Fruit fly (Drosophila melanogaster) whole organism, embryonic: ENCODE measurements around the gene Iyd.

Source experiments
- Aef1 ChIP-seq: fragments of 200-800 bp; sonication (Bioruptor generic); IDR thresholded peaks from 3 replicates; pipeline ENCODE4 v1.3.6; 2022; ENCODE audit warnings: missing biosample characterization, missing genetic modification characterization
- B-H1 ChIP-seq: fragments of 200-800 bp; sonication (Bioruptor generic); IDR thresholded peaks from 3 replicates; pipeline ENCODE4 v1.3.6; 2022; ENCODE audit warnings: missing biosample characterization, missing genetic modification characterization
- BtbVII ChIP-seq: fragments of 200-800 bp; sonication (Bioruptor generic); optimal IDR thresholded peaks from 3 replicates; lab custom pipeline; 2017; ENCODE audit warnings: missing biosample characterization, mild to moderate bottlenecking, missing genetic modification characterization
- CG10209 ChIP-seq: fragments of 200-800 bp; sonication (Bioruptor generic); optimal IDR thresholded peaks from 3 replicates; lab custom pipeline; 2017; ENCODE audit warnings: missing biosample characterization, mild to moderate bottlenecking, missing genetic modification characterization, missing genetic modification reagents
- CG10366 ChIP-seq: fragments of 200-800 bp; sonication (Bioruptor generic); IDR thresholded peaks from 2 replicates; pipeline ENCODE4 v1.3.6; 2022; ENCODE audit warnings: missing biosample characterization, missing genetic modification characterization
- CG10431 ChIP-seq: fragments of 200-800 bp; sonication (Bioruptor generic); optimal IDR thresholded peaks from 3 replicates; lab custom pipeline; 2018; ENCODE audit warnings: missing biosample characterization, mild to moderate bottlenecking, missing genetic modification characterization
- CG10959 ChIP-seq: fragments of 200-800 bp; sonication (Bioruptor generic); IDR thresholded peaks from 2 replicates; pipeline ENCODE4 v1.3.6; 2022; ENCODE audit warnings: missing biosample characterization, missing genetic modification characterization
- CG11398 ChIP-seq: fragments of 200-800 bp; sonication (Bioruptor generic); optimal IDR thresholded peaks from 2 replicates; lab custom pipeline; 2016; ENCODE audit warnings: missing biosample characterization, missing genetic modification characterization
- CG11695 ChIP-seq: fragments of 200-800 bp; sonication (Bioruptor generic); IDR thresholded peaks from 3 replicates; pipeline ENCODE4 v1.3.6; 2022; ENCODE audit warnings: missing biosample characterization, missing genetic modification characterization
- CG12219 ChIP-seq: fragments of 200-800 bp; sonication (Bioruptor generic); optimal IDR thresholded peaks from 3 replicates; lab custom pipeline; 2018; ENCODE audit warnings: missing biosample characterization, mild to moderate bottlenecking, missing genetic modification characterization
- CG13424 ChIP-seq: fragments of 200-800 bp; sonication (Bioruptor generic); optimal IDR thresholded peaks from 2 replicates; lab custom pipeline; 2019; ENCODE audit warnings: missing biosample characterization, mild to moderate bottlenecking, missing genetic modification characterization, moderate library complexity
- CG14441 ChIP-seq: fragments of 200-800 bp; sonication (Bioruptor generic); IDR thresholded peaks from 2 replicates; pipeline ENCODE4 v1.3.6; 2022; ENCODE audit warnings: missing biosample characterization, missing genetic modification characterization
- CG1647 ChIP-seq: fragments of 200-800 bp; sonication (Bioruptor generic); optimal IDR thresholded peaks from 3 replicates; lab custom pipeline; 2016; ENCODE audit warnings: missing biosample characterization, missing genetic modification characterization
- CG18476 ChIP-seq: fragments of 200-800 bp; sonication (Bioruptor generic); optimal IDR thresholded peaks from 2 replicates; lab custom pipeline; 2016; ENCODE audit warnings: missing biosample characterization, mild to moderate bottlenecking, missing genetic modification characterization
- CG18599 ChIP-seq: fragments of 200-800 bp; sonication (Bioruptor generic); optimal IDR thresholded peaks from 3 replicates; lab custom pipeline; 2017; ENCODE audit warnings: missing biosample characterization, missing genetic modification characterization, mild to moderate bottlenecking, moderate library complexity, missing genetic modification reagents
- CG2712 ChIP-seq: fragments of 200-800 bp; optimal IDR thresholded peaks from 3 replicates; lab custom pipeline; 2019; ENCODE audit warnings: missing biosample characterization, mild to moderate bottlenecking, missing genetic modification characterization, moderate library complexity
- CG2875 ChIP-seq: fragments of 200-800 bp; sonication (Bioruptor generic); optimal IDR thresholded peaks from 2 replicates; lab custom pipeline; 2017; ENCODE audit warnings: missing biosample characterization, mild to moderate bottlenecking, missing genetic modification characterization, missing genetic modification reagents
- CG31365 ChIP-seq: fragments of 200-800 bp; sonication (Bioruptor generic); optimal IDR thresholded peaks from 2 replicates; lab custom pipeline; 2018; ENCODE audit warnings: missing biosample characterization, mild to moderate bottlenecking, missing genetic modification characterization
- CG32772 ChIP-seq: fragments of 200-800 bp; sonication (Bioruptor generic); IDR thresholded peaks from 2 replicates; pipeline ENCODE4 v1.3.6; 2022; ENCODE audit warnings: missing biosample characterization, missing genetic modification characterization
- CG6272 ChIP-seq: fragments of 200-800 bp; sonication (Bioruptor generic); IDR thresholded peaks from 2 replicates; pipeline ENCODE4 v1.3.6; 2022; ENCODE audit warnings: missing biosample characterization, missing genetic modification characterization
- CG7963 ChIP-seq: fragments of 200-800 bp; sonication (Bioruptor generic); IDR thresholded peaks from 3 replicates; pipeline ENCODE4 v1.3.6; 2022; ENCODE audit warnings: missing biosample characterization, missing genetic modification characterization; ENCODE audit not compliant: partially characterized antibody
- Dfd ChIP-seq, 2 experiments: fragments of >200 bp; optimal IDR thresholded peaks; 2 replicates each; lab custom pipeline; 2017; ENCODE audit warnings: missing biosample characterization in 2 of 2, missing genetic modification characterization in 2 of 2
- H15 ChIP-seq: fragments of 200-800 bp; sonication (Bioruptor generic); IDR thresholded peaks from 3 replicates; pipeline ENCODE4 v1.3.6; 2022; ENCODE audit warnings: missing biosample characterization, missing genetic modification characterization
- HLHmδ ChIP-seq: fragments of 200-800 bp; sonication (Bioruptor generic); optimal IDR thresholded peaks from 2 replicates; lab custom pipeline; 2018; ENCODE audit warnings: missing biosample characterization, mild to moderate bottlenecking, missing genetic modification characterization, moderate library complexity
- Hey ChIP-seq: fragments of 200-800 bp; sonication (Bioruptor generic); optimal IDR thresholded peaks from 3 replicates; lab custom pipeline; 2018; ENCODE audit warnings: missing biosample characterization, mild to moderate bottlenecking, missing genetic modification characterization
- HmgD ChIP-seq: fragments of 200-800 bp; sonication (Bioruptor generic); optimal IDR thresholded peaks from 3 replicates; lab custom pipeline; 2016; ENCODE audit warnings: missing biosample characterization, missing genetic modification characterization
- Lhr ChIP-seq: fragments of 200-800 bp; sonication (Bioruptor generic); optimal IDR thresholded peaks from 3 replicates; lab custom pipeline; 2017; ENCODE audit warnings: mild to moderate bottlenecking, missing biosample characterization, missing genetic modification reagents, missing genetic modification characterization
- Mrtf ChIP-seq: fragments of 200-800 bp; sonication (Bioruptor generic); IDR thresholded peaks from 3 replicates; pipeline ENCODE4 v1.3.6; 2022; ENCODE audit warnings: missing biosample characterization, missing genetic modification characterization
- Nf-YA ChIP-seq: fragments of 200-800 bp; sonication (Bioruptor generic); IDR thresholded peaks from 2 replicates; pipeline ENCODE4 v1.3.6; 2022; ENCODE audit warnings: missing biosample characterization, missing genetic modification characterization
- Poxn ChIP-seq: fragments of 200-800 bp; sonication (Bioruptor generic); IDR thresholded peaks from 2 replicates; pipeline ENCODE4 v1.3.6; 2022; ENCODE audit warnings: missing biosample characterization, missing genetic modification characterization
- Sin3A ChIP-seq: fragments of >200 bp; optimal IDR thresholded peaks from 2 replicates; lab custom pipeline; 2018
- Sry-β ChIP-seq: fragments of 200-800 bp; sonication (Bioruptor generic); optimal IDR thresholded peaks from 2 replicates; lab custom pipeline; 2018; ENCODE audit warnings: missing biosample characterization, mild to moderate bottlenecking, missing genetic modification characterization, moderate library complexity
- Sry-δ ChIP-seq: fragments of 200-800 bp; sonication (Bioruptor generic); optimal IDR thresholded peaks from 2 replicates; lab custom pipeline; 2016; ENCODE audit warnings: missing biosample characterization, missing genetic modification characterization
- Taf1 ChIP-seq: fragments of 200-800 bp; sonication (Bioruptor generic); IDR thresholded peaks from 2 replicates; pipeline ENCODE4 v1.3.6; 2022; ENCODE audit warnings: missing biosample characterization, missing genetic modification characterization
- bbx ChIP-seq: fragments of 200-800 bp; sonication (Bioruptor generic); IDR thresholded peaks from 2 replicates; pipeline ENCODE4 v1.3.6; 2022; ENCODE audit warnings: missing biosample characterization, missing genetic modification characterization; ENCODE audit not compliant: partially characterized antibody
- bsh ChIP-seq, 2 experiments: fragments of 200-800 bp; sonication (Bioruptor generic); optimal IDR thresholded peaks; 2 replicates each; lab custom pipeline; 2017 to 2018; ENCODE audit warnings: mild to moderate bottlenecking in 2 of 2, missing biosample characterization in 2 of 2, missing genetic modification characterization in 2 of 2, moderate library complexity in 1 of 2
- chinmo ChIP-seq: fragments of 200-800 bp; sonication (Bioruptor generic); IDR thresholded peaks from 4 replicates; pipeline ENCODE4 v1.3.6; 2022; ENCODE audit warnings: missing biosample characterization, missing genetic modification characterization; ENCODE audit not compliant: partially characterized antibody
- cwo ChIP-seq: fragments of 200-800 bp; sonication (Bioruptor generic); optimal IDR thresholded peaks from 3 replicates; lab custom pipeline; 2017; ENCODE audit warnings: missing biosample characterization, missing genetic modification characterization, mild to moderate bottlenecking, moderate library complexity, missing genetic modification reagents
- dm ChIP-seq: fragments of 200-800 bp; sonication (Bioruptor generic); optimal IDR thresholded peaks from 3 replicates; lab custom pipeline; 2016; ENCODE audit warnings: missing biosample characterization, missing genetic modification characterization
- dpn ChIP-seq, 2 experiments: fragments of 200-800 bp; sonication (Bioruptor generic); optimal IDR thresholded peaks; 3 replicates each; lab custom pipeline; 2016; ENCODE audit warnings: missing biosample characterization in 2 of 2, missing genetic modification characterization in 2 of 2
- insv ChIP-seq, 2 experiments: fragments of 200-800 bp; sonication (Bioruptor generic); optimal IDR thresholded peaks; 3 replicates each; lab custom pipeline; 2016 to 2018; ENCODE audit warnings: missing biosample characterization in 2 of 2, missing genetic modification characterization in 2 of 2
- inv ChIP-seq: fragments of 200-800 bp; sonication (Bioruptor generic); IDR thresholded peaks from 2 replicates; pipeline ENCODE4 v1.3.6; 2022; ENCODE audit warnings: missing biosample characterization, missing genetic modification characterization; ENCODE audit not compliant: partially characterized antibody
- jing ChIP-seq: fragments of 200-800 bp; sonication (Bioruptor generic); optimal IDR thresholded peaks from 2 replicates; lab custom pipeline; 2018; ENCODE audit warnings: missing biosample characterization, mild to moderate bottlenecking, missing genetic modification characterization
- lab ChIP-seq: fragments of 200-800 bp; sonication (Bioruptor generic); optimal IDR thresholded peaks from 3 replicates; lab custom pipeline; 2017; ENCODE audit warnings: missing biosample characterization, missing genetic modification characterization, mild to moderate bottlenecking, moderate library complexity, missing genetic modification reagents
- nau ChIP-seq: fragments of 200-800 bp; sonication (Bioruptor generic); optimal IDR thresholded peaks from 3 replicates; lab custom pipeline; 2017; ENCODE audit warnings: missing biosample characterization, mild to moderate bottlenecking, missing genetic modification characterization, missing genetic modification reagents
- org-1 ChIP-seq: fragments of 200-800 bp; sonication (Bioruptor generic); optimal IDR thresholded peaks from 2 replicates; lab custom pipeline; 2017; ENCODE audit warnings: missing biosample characterization, missing genetic modification characterization
- seq ChIP-seq: fragments of 200-800 bp; sonication (Bioruptor generic); IDR thresholded peaks from 2 replicates; pipeline ENCODE4 v1.3.6; 2022; ENCODE audit warnings: missing biosample characterization, missing genetic modification characterization
- unc-4 ChIP-seq: fragments of 200-800 bp; sonication (Bioruptor generic); IDR thresholded peaks from 2 replicates; pipeline ENCODE4 v1.3.6; 2022; ENCODE audit warnings: missing biosample characterization, missing genetic modification characterization; ENCODE audit not compliant: partially characterized antibody
- zfh1 ChIP-seq: fragments of 200-800 bp; sonication (Bioruptor generic); IDR thresholded peaks from 3 replicates; pipeline ENCODE4 v1.3.6; 2022; ENCODE audit warnings: missing biosample characterization, missing genetic modification characterization
- zfh2 ChIP-seq: fragments of 200-800 bp; sonication (Bioruptor generic); optimal IDR thresholded peaks from 2 replicates; lab custom pipeline; 2016; ENCODE audit warnings: missing biosample characterization, missing genetic modification characterization

Gene Iyd

dm6 chr3L:11047877-11048276, 48.2 kb downstream of the Iyd start (continued):
- TF ChIP-seq Dfd (GFP tag; optimal IDR thresholded peaks at IDR 0.05; lab: Kevin White, UChicago), result no peak
- TF ChIP-seq CG12219 (GFP tag; lab: Kevin White, UChicago), result peak; percentile 62
- TF ChIP-seq CG2875 (GFP tag; lab: Kevin White, UChicago), result peak; percentile 64
- TF ChIP-seq B-H1, result no peak; the same call in 2 of the 3 replicates
- TF ChIP-seq CG10959, result peak; percentile 81
- no peak for TF ChIP-seq zfh2 (GFP tag; lab: Kevin White, UChicago)
- TF ChIP-seq CG11695 (GFP tag; lab: Robert Waterston, UW), result no peak
- TF ChIP-seq CG31365, result peak; percentile 59
- TF ChIP-seq chinmo (GFP tag; lab: Robert Waterston, UW), result no peak
- peak; percentile 54 for TF ChIP-seq CG1647 (GFP tag; lab: Kevin White, UChicago)
- TF ChIP-seq CG14441 (GFP tag; lab: Robert Waterston, UW), result peak; percentile 72
- no peak for TF ChIP-seq Sin3A
- TF ChIP-seq jing (GFP tag; lab: Kevin White, UChicago), result peak; percentile 45
- TF ChIP-seq zfh1 (GFP tag; lab: Robert Waterston, UW), result peak; percentile 84
- TF ChIP-seq seq, result 0 out of 2 replicates have a peak, but pooled peaks have one; percentile 52
- TF ChIP-seq CG32772 (GFP tag; lab: Robert Waterston, UW), result peak; percentile 80
- no peak for TF ChIP-seq CG7963
- peak; percentile 69 for TF ChIP-seq dm
- peak; percentile 71 for TF ChIP-seq HLHmδ (GFP tag; lab: Kevin White, UChicago)
- peak; percentile 30 for TF ChIP-seq Hey (tag; lab: Kevin White, UChicago)
- TF ChIP-seq bbx, result no peak
- TF ChIP-seq nau (GFP tag; lab: Kevin White, UChicago), result peak; percentile 64
- TF ChIP-seq CG18599 (GFP tag; lab: Kevin White, UChicago), result no peak
- TF ChIP-seq Poxn, result no peak
- TF ChIP-seq dpn (GFP tag; optimal IDR thresholded peaks at IDR 0.05; lab: Kevin White, UChicago), result peak; percentile 79 to 85
- TF ChIP-seq inv (GFP tag; lab: Robert Waterston, UW), result no peak
- TF ChIP-seq org-1 (GFP tag; lab: Kevin White, UChicago), result peak; percentile 15
- no peak for TF ChIP-seq cwo (GFP tag; lab: Kevin White, UChicago)
- peak; percentile 83 for TF ChIP-seq HmgD (GFP tag; lab: Kevin White, UChicago)
- peak; percentile 66 for TF ChIP-seq lab (GFP tag; lab: Kevin White, UChicago)
- peak; percentile 12 for TF ChIP-seq CG18476 (GFP tag; lab: Kevin White, UChicago)
- TF ChIP-seq unc-4 (GFP tag; lab: Robert Waterston, UW), result no peak
- peak; percentile 70 for TF ChIP-seq CG10431 (GFP tag; lab: Kevin White, UChicago)
- peak; percentile 69 for TF ChIP-seq CG13424 (tag; lab: Kevin White, UChicago)
- TF ChIP-seq Taf1 (GFP tag; lab: Robert Waterston, UW), result peak; percentile 64
- TF ChIP-seq insv (GFP tag; optimal IDR thresholded peaks at IDR 0.05; lab: Kevin White, UChicago), result peak; percentile 8 to 91
- TF ChIP-seq Sry-β (GFP tag; lab: Kevin White, UChicago), result no peak
- TF ChIP-seq CG11398 (GFP tag; lab: Kevin White, UChicago), result peak; percentile 32
- TF ChIP-seq Nf-YA (GFP tag; lab: Robert Waterston, UW), result peak; percentile 46; the same call in 1 of the 2 replicates
- TF ChIP-seq H15 (GFP tag; lab: Robert Waterston, UW), result peak; percentile 77
- TF ChIP-seq CG6272, result peak; percentile 31; the same call in 1 of the 2 replicates
- TF ChIP-seq Lhr (GFP tag; lab: Kevin White, UChicago), result peak; percentile 72
- peak; percentile 73 for TF ChIP-seq CG2712
- peak; percentile 53 for TF ChIP-seq Aef1
- TF ChIP-seq Mrtf (GFP tag; lab: Robert Waterston, UW), result peak; percentile 82
- peak; percentile 57 for TF ChIP-seq CG10209 (GFP tag; lab: Kevin White, UChicago)
- peak; percentile 60 for TF ChIP-seq CG10366 (GFP tag; lab: Robert Waterston, UW)
- TF ChIP-seq BtbVII, result peak; percentile 24
- peak in 1 of 2 experiments; percentile 72 for TF ChIP-seq bsh (GFP tag; optimal IDR thresholded peaks at IDR 0.05; lab: Kevin White, UChicago)
- TF ChIP-seq Sry-δ (GFP tag; lab: Kevin White, UChicago), result peak; percentile 44
